Fruit fly (Drosophila melanogaster): ENCODE results near the gene RpS13.

Gene RpS13

dm6 chr2L:8370364-8371326 is 6.2 kb upstream of the RpS13 start, which contains the start of gene CG17292 (continued):
- no peak for TF ChIP-seq Trl (optimal IDR thresholded peaks at IDR 0.05)
- peak; percentile 43 for TF ChIP-seq Trl (GFP tag; optimal IDR thresholded peaks at IDR 0.05)
- peak; percentile 53 for TF ChIP-seq gfzf (GFP tag; optimal IDR thresholded peaks at IDR 0.05)
- TF ChIP-seq dysf (GFP tag; IDR thresholded peaks at IDR 0.05), result peak; percentile 56; the same call in 2 of the 3 replicates
- no peak for TF ChIP-seq CG4820 (GFP tag; optimal IDR thresholded peaks at IDR 0.05)
- 0 out of 2 replicates have a peak, but pooled peaks have one; percentile 41 for TF ChIP-seq gsb (GFP tag; IDR thresholded peaks at IDR 0.05)
- peak; percentile 74 for TF ChIP-seq CG42726 (GFP tag; IDR thresholded peaks at IDR 0.05; ENCODE audit: partially characterized antibody)
- no peak for TF ChIP-seq psq (GFP tag; optimal IDR thresholded peaks at IDR 0.05)
- TF ChIP-seq CG11093 (GFP tag; IDR thresholded peaks at IDR 0.05), result no peak
- no peak for TF ChIP-seq eve (GFP tag; optimal IDR thresholded peaks at IDR 0.05)
- TF ChIP-seq CG16863 (GFP tag; optimal IDR thresholded peaks at IDR 0.05), result peak; percentile 6
- TF ChIP-seq GATAe (GFP tag; conservative IDR thresholded peaks at IDR 0.05), result peak; percentile 18; the same call in 1 of the 2 replicates
- TF ChIP-seq sc (optimal IDR thresholded peaks at IDR 0.05), result no peak
- TF ChIP-seq sc (GFP tag; optimal IDR thresholded peaks at IDR 0.05), result no peak
- no peak for TF ChIP-seq ara (GFP tag; IDR thresholded peaks at IDR 0.05)
- TF ChIP-seq pzg (GFP tag; optimal IDR thresholded peaks at IDR 0.05), result peak; percentile 67
- peak; percentile 45 for TF ChIP-seq CG9727 (GFP tag; optimal IDR thresholded peaks at IDR 0.05)
- TF ChIP-seq CG1647 (GFP tag; optimal IDR thresholded peaks at IDR 0.05), result peak; percentile 28
- TF ChIP-seq Dbx (GFP tag; IDR thresholded peaks at IDR 0.05), result peak; percentile 82; the same call in 2 of the 3 replicates
- peak; percentile 43 for TF ChIP-seq CG3281 (GFP tag; optimal IDR thresholded peaks at IDR 0.05)
- peak; percentile 42 for TF ChIP-seq CG12391 (tag; optimal IDR thresholded peaks at IDR 0.05)
- peak; percentile 79 for TF ChIP-seq CG34376 (GFP tag; optimal IDR thresholded peaks at IDR 0.05)
- TF ChIP-seq CG11723 (GFP tag; optimal IDR thresholded peaks at IDR 0.05), result peak; percentile 16
- TF ChIP-seq al (GFP tag; IDR thresholded peaks at IDR 0.05), result no peak
- TF ChIP-seq Elba2 (GFP tag; optimal IDR thresholded peaks at IDR 0.05), result no peak
- peak; percentile 45 for TF ChIP-seq CG17912 (GFP tag; optimal IDR thresholded peaks at IDR 0.05)
- peak; percentile 32 for TF ChIP-seq Dip3 (GFP tag; optimal IDR thresholded peaks at IDR 0.05)
- TF ChIP-seq Dip2 (GFP tag; IDR thresholded peaks at IDR 0.05), result no peak
- TF ChIP-seq CG30020 (tag; optimal IDR thresholded peaks at IDR 0.05), result no peak
- TF ChIP-seq CG14667 (GFP tag; IDR thresholded peaks at IDR 0.05), result no peak
- TF ChIP-seq CG31441 (GFP tag; IDR thresholded peaks at IDR 0.05), result 0 out of 2 replicates have a peak, but pooled peaks have one; percentile 11
- TF ChIP-seq hb (GFP tag; IDR thresholded peaks at IDR 0.05; ENCODE audit: partially characterized antibody), result peak; percentile 84
- TF ChIP-seq Rx (GFP tag; IDR thresholded peaks at IDR 0.05), result peak; percentile 35; the same call in 1 of the 2 replicates
- peak; percentile 39 for TF ChIP-seq grau (tag; optimal IDR thresholded peaks at IDR 0.05)
- no peak for TF ChIP-seq CG1832 (GFP tag; optimal IDR thresholded peaks at IDR 0.05)
- TF ChIP-seq CG2202 (tag; optimal IDR thresholded peaks at IDR 0.05), result no peak
- TF ChIP-seq CG16815 (GFP tag; optimal IDR thresholded peaks at IDR 0.05), result no peak
- 0 out of 2 replicates have a peak, but pooled peaks have one; percentile 39 for TF ChIP-seq ap (GFP tag; IDR thresholded peaks at IDR 0.05)
- peak; percentile 9 for TF ChIP-seq ewg (GFP tag; optimal IDR thresholded peaks at IDR 0.05)
- TF ChIP-seq Ssrp (tag; optimal IDR thresholded peaks at IDR 0.05), result peak; percentile 3
- peak; percentile 22 for TF ChIP-seq D19A (tag; optimal IDR thresholded peaks at IDR 0.05)
- no peak for TF ChIP-seq slp2 (GFP tag; optimal IDR thresholded peaks at IDR 0.05)
- peak; percentile 99 for TF ChIP-seq CG12155 (GFP tag; optimal IDR thresholded peaks at IDR 0.05)
- TF ChIP-seq ro (GFP tag; IDR thresholded peaks at IDR 0.05), result no peak
- peak; percentile 24 for TF ChIP-seq CG33557 (GFP tag; optimal IDR thresholded peaks at IDR 0.05)
- peak; percentile 17 for TF ChIP-seq CG6813 (GFP tag; optimal IDR thresholded peaks at IDR 0.05)
- peak; percentile 89 for TF ChIP-seq unc-4 (GFP tag; IDR thresholded peaks at IDR 0.05; ENCODE audit: partially characterized antibody)
- TF ChIP-seq NC2α (GFP tag; optimal IDR thresholded peaks at IDR 0.05), result peak; percentile 19
- peak; percentile 56 for TF ChIP-seq CG18599 (GFP tag; optimal IDR thresholded peaks at IDR 0.05)

Data from whole organism, embryonic.